Fruit fly (Drosophila melanogaster) whole organism, embryonic: ENCODE data around the gene Tre1.

Experiments used
- ATbp ChIP-seq: fragments of 200-800 bp; sonication (Bioruptor generic); optimal IDR thresholded peaks from 2 replicates; lab custom pipeline; 2017; ENCODE audit warnings: missing biosample characterization, mild to moderate bottlenecking, missing genetic modification characterization, missing genetic modification reagents
- B-H2 ChIP-seq: fragments of 200-800 bp; sonication (Bioruptor generic); optimal IDR thresholded peaks from 2 replicates; lab custom pipeline; 2018; ENCODE audit warnings: missing biosample characterization, mild to moderate bottlenecking, missing genetic modification characterization
- BtbVII ChIP-seq: fragments of 200-800 bp; sonication (Bioruptor generic); optimal IDR thresholded peaks from 3 replicates; lab custom pipeline; 2017; ENCODE audit warnings: missing biosample characterization, mild to moderate bottlenecking, missing genetic modification characterization
- CG10654 ChIP-seq: fragments of 200-800 bp; sonication (Bioruptor generic); optimal IDR thresholded peaks from 2 replicates; lab custom pipeline; 2016; ENCODE audit warnings: missing biosample characterization, missing genetic modification characterization
- CG11085 ChIP-seq: fragments of 200-800 bp; sonication (Bioruptor generic); IDR thresholded peaks from 2 replicates; pipeline ENCODE4 v1.3.6; 2022; ENCODE audit warnings: missing biosample characterization, missing genetic modification characterization
- CG14710 ChIP-seq: fragments of 200-800 bp; sonication (Bioruptor generic); optimal IDR thresholded peaks from 3 replicates; lab custom pipeline; 2019; ENCODE audit warnings: missing biosample characterization, mild to moderate bottlenecking, missing genetic modification characterization, moderate library complexity
- CG15601 ChIP-seq: fragments of 200-800 bp; sonication (Bioruptor generic); optimal IDR thresholded peaks from 3 replicates; lab custom pipeline; 2019; ENCODE audit warnings: missing biosample characterization, mild to moderate bottlenecking, missing genetic modification characterization, moderate library complexity
- CG17568 ChIP-seq: fragments of 200-800 bp; sonication (Bioruptor generic); optimal IDR thresholded peaks from 2 replicates; lab custom pipeline; 2018; ENCODE audit warnings: missing biosample characterization, mild to moderate bottlenecking, missing genetic modification characterization, moderate library complexity
- CG1832 ChIP-seq: fragments of 200-800 bp; sonication (Bioruptor generic); optimal IDR thresholded peaks from 2 replicates; lab custom pipeline; 2017; ENCODE audit warnings: missing biosample characterization, mild to moderate bottlenecking, missing genetic modification characterization, inconsistent platforms
- CG2889 ChIP-seq: fragments of 200-800 bp; sonication (Bioruptor generic); IDR thresholded peaks from 3 replicates; pipeline ENCODE4 v1.3.6; 2022; ENCODE audit warnings: missing biosample characterization, missing genetic modification characterization
- CG30403 ChIP-seq: fragments of 200-800 bp; sonication (Bioruptor generic); optimal IDR thresholded peaks from 3 replicates; lab custom pipeline; 2016; ENCODE audit warnings: missing biosample characterization, missing genetic modification characterization
- CG33557 ChIP-seq: fragments of 200-800 bp; sonication (Bioruptor generic); optimal IDR thresholded peaks from 2 replicates; lab custom pipeline; 2019; ENCODE audit warnings: missing biosample characterization, mild to moderate bottlenecking, missing genetic modification characterization, moderate library complexity
- CG42726 ChIP-seq: fragments of 200-800 bp; sonication (Bioruptor generic); IDR thresholded peaks from 2 replicates; pipeline ENCODE4 v1.3.6; 2022; ENCODE audit warnings: missing biosample characterization, missing genetic modification characterization; ENCODE audit not compliant: partially characterized antibody
- CG7786 ChIP-seq: fragments of 200-800 bp; sonication (Bioruptor generic); optimal IDR thresholded peaks from 2 replicates; lab custom pipeline; 2016; ENCODE audit warnings: missing biosample characterization, missing genetic modification characterization
- CG7987 ChIP-seq: fragments of 200-800 bp; sonication (Bioruptor generic); optimal IDR thresholded peaks from 2 replicates; lab custom pipeline; 2018; ENCODE audit warnings: missing biosample characterization, mild to moderate bottlenecking, missing genetic modification characterization, moderate library complexity
- CG8478 ChIP-seq: fragments of >200 bp; optimal IDR thresholded peaks from 2 replicates; lab custom pipeline; 2018
- Dip2 ChIP-seq: fragments of 200-800 bp; sonication (Bioruptor generic); IDR thresholded peaks from 2 replicates; pipeline ENCODE4 v1.3.6; 2022; ENCODE audit warnings: missing biosample characterization, missing genetic modification characterization
- Elba2 ChIP-seq: fragments of 200-800 bp; sonication (Bioruptor generic); optimal IDR thresholded peaks from 3 replicates; lab custom pipeline; 2016; ENCODE audit warnings: missing biosample characterization, missing genetic modification characterization
- Fer2 ChIP-seq: fragments of 200-800 bp; sonication (Bioruptor generic); optimal IDR thresholded peaks from 2 replicates; lab custom pipeline; 2018; ENCODE audit warnings: missing biosample characterization, mild to moderate bottlenecking, missing genetic modification characterization, moderate library complexity
- H15 ChIP-seq: fragments of 200-800 bp; sonication (Bioruptor generic); IDR thresholded peaks from 3 replicates; pipeline ENCODE4 v1.3.6; 2022; ENCODE audit warnings: missing biosample characterization, missing genetic modification characterization
- Hr51 ChIP-seq, 2 experiments: fragments of 200-800 bp; sonication (Bioruptor generic); optimal IDR thresholded peaks; 2 replicates in 1 of 2; 3 replicates in 1 of 2; lab custom pipeline; 2016 to 2018; ENCODE audit warnings: missing biosample characterization in 2 of 2, missing genetic modification characterization in 2 of 2, mild to moderate bottlenecking in 1 of 2, moderate library complexity in 1 of 2
- MBD-R2 ChIP-seq: fragments of 200-800 bp; sonication (Bioruptor generic); IDR thresholded peaks from 2 replicates; pipeline ENCODE4 v1.3.6; 2022; ENCODE audit warnings: missing biosample characterization, missing genetic modification characterization
- Nf-YC ChIP-seq: fragments of 200-800 bp; optimal IDR thresholded peaks from 3 replicates; lab custom pipeline; 2019; ENCODE audit warnings: missing biosample characterization, mild to moderate bottlenecking, missing genetic modification characterization, moderate library complexity
- NfI ChIP-seq: fragments of 200-800 bp; sonication (Bioruptor generic); optimal IDR thresholded peaks from 3 replicates; lab custom pipeline; 2018; ENCODE audit warnings: missing biosample characterization, mild to moderate bottlenecking, missing genetic modification characterization, moderate library complexity
- Oaz ChIP-seq: fragments of 200-800 bp; sonication (Bioruptor generic); IDR thresholded peaks from 2 replicates; pipeline ENCODE4 v1.3.6; 2022; ENCODE audit warnings: missing biosample characterization, missing genetic modification characterization
- Sin3A ChIP-seq: fragments of >200 bp; optimal IDR thresholded peaks from 2 replicates; lab custom pipeline; 2018
- Sry-δ ChIP-seq: fragments of 200-800 bp; sonication (Bioruptor generic); optimal IDR thresholded peaks from 2 replicates; lab custom pipeline; 2016; ENCODE audit warnings: missing biosample characterization, missing genetic modification characterization
- Xrp1 ChIP-seq: fragments of 200-800 bp; sonication (Bioruptor generic); IDR thresholded peaks from 2 replicates; pipeline ENCODE4 v1.3.6; 2022; ENCODE audit warnings: missing biosample characterization, missing genetic modification characterization
- ara ChIP-seq: fragments of 200-800 bp; sonication (Bioruptor generic); IDR thresholded peaks from 2 replicates; pipeline ENCODE4 v1.3.6; 2022; ENCODE audit warnings: missing biosample characterization, missing genetic modification characterization
- az2 ChIP-seq: fragments of 200-800 bp; sonication (Bioruptor generic); optimal IDR thresholded peaks from 3 replicates; lab custom pipeline; 2016; ENCODE audit warnings: missing biosample characterization, missing genetic modification characterization
- cg ChIP-seq: fragments of 200-800 bp; sonication (Bioruptor generic); optimal IDR thresholded peaks from 3 replicates; lab custom pipeline; 2019; ENCODE audit warnings: missing biosample characterization, mild to moderate bottlenecking, missing genetic modification characterization, moderate library complexity
- dan ChIP-seq: fragments of 200-800 bp; sonication (Bioruptor generic); IDR thresholded peaks from 2 replicates; pipeline ENCODE4 v1.3.6; 2022; ENCODE audit warnings: missing biosample characterization, missing genetic modification characterization
- esg ChIP-seq: fragments of 200-800 bp; sonication (Bioruptor generic); conservative IDR thresholded peaks from 2 replicates; pipeline ENCODE4 v1.3.6; 2022; ENCODE audit warnings: missing biosample characterization, missing genetic modification characterization
- fd96Cb ChIP-seq: fragments of 200-800 bp; sonication (Bioruptor generic); optimal IDR thresholded peaks from 2 replicates; lab custom pipeline; 2018; ENCODE audit warnings: missing biosample characterization, mild to moderate bottlenecking, missing genetic modification characterization, moderate library complexity
- gce ChIP-seq: fragments of 200-800 bp; sonication (Bioruptor generic); IDR thresholded peaks from 3 replicates; pipeline ENCODE4 v1.3.6; 2022; ENCODE audit warnings: missing biosample characterization, missing genetic modification characterization
- gt ChIP-seq: fragments of 200-800 bp; sonication (Bioruptor generic); IDR thresholded peaks from 2 replicates; pipeline ENCODE4 v1.3.6; 2022; ENCODE audit warnings: missing biosample characterization, missing genetic modification characterization
- ham ChIP-seq: fragments of 200-800 bp; sonication (Bioruptor generic); IDR thresholded peaks from 2 replicates; pipeline ENCODE4 v1.3.6; 2022; ENCODE audit warnings: missing biosample characterization, missing genetic modification characterization
- hbn ChIP-seq: fragments of 200-800 bp; sonication (Bioruptor generic); IDR thresholded peaks from 2 replicates; pipeline ENCODE4 v1.3.6; 2022; ENCODE audit warnings: missing biosample characterization, missing genetic modification characterization; ENCODE audit not compliant: partially characterized antibody
- her ChIP-seq: fragments of 200-800 bp; sonication (Bioruptor generic); optimal IDR thresholded peaks from 2 replicates; lab custom pipeline; 2016; ENCODE audit warnings: missing biosample characterization, missing genetic modification characterization
- jigr1 ChIP-seq: fragments of 200-800 bp; sonication (Bioruptor generic); IDR thresholded peaks from 3 replicates; pipeline ENCODE4 v1.3.6; 2022; ENCODE audit warnings: missing biosample characterization, missing genetic modification characterization
- kay ChIP-seq: fragments of 200-800 bp; sonication (Bioruptor generic); optimal IDR thresholded peaks from 2 replicates; lab custom pipeline; 2016; ENCODE audit warnings: missing biosample characterization, missing genetic modification characterization
- lab ChIP-seq: fragments of 200-800 bp; sonication (Bioruptor generic); optimal IDR thresholded peaks from 3 replicates; lab custom pipeline; 2017; ENCODE audit warnings: missing biosample characterization, missing genetic modification characterization, mild to moderate bottlenecking, moderate library complexity, missing genetic modification reagents
- lbe ChIP-seq: fragments of 200-800 bp; sonication (Bioruptor generic); optimal IDR thresholded peaks from 2 replicates; lab custom pipeline; 2016; ENCODE audit warnings: missing biosample characterization, mild to moderate bottlenecking, missing genetic modification characterization
- mam ChIP-seq: fragments of 200-800 bp; sonication (Bioruptor generic); optimal IDR thresholded peaks from 3 replicates; lab custom pipeline; 2016; ENCODE audit warnings: missing biosample characterization, missing genetic modification characterization
- nau ChIP-seq: fragments of 200-800 bp; sonication (Bioruptor generic); optimal IDR thresholded peaks from 3 replicates; lab custom pipeline; 2017; ENCODE audit warnings: missing biosample characterization, mild to moderate bottlenecking, missing genetic modification characterization, missing genetic modification reagents
- p53 ChIP-seq: fragments of 200-800 bp; sonication (Bioruptor generic); optimal IDR thresholded peaks from 2 replicates; lab custom pipeline; 2016; ENCODE audit warnings: missing biosample characterization, missing genetic modification characterization
- repo ChIP-seq: fragments of 200-800 bp; sonication (Bioruptor generic); optimal IDR thresholded peaks from 2 replicates; lab custom pipeline; 2016; ENCODE audit warnings: missing biosample characterization, missing genetic modification characterization
- schlank ChIP-seq: fragments of 200-800 bp; sonication (Bioruptor generic); optimal IDR thresholded peaks from 2 replicates; lab custom pipeline; 2018; ENCODE audit warnings: missing biosample characterization, mild to moderate bottlenecking, missing genetic modification characterization
- sna ChIP-seq: fragments of 200-800 bp; sonication (Bioruptor generic); IDR thresholded peaks from 2 replicates; pipeline ENCODE4 v1.3.6; 2022; ENCODE audit warnings: missing biosample characterization, missing genetic modification characterization; ENCODE audit not compliant: partially characterized antibody
- trem ChIP-seq: fragments of 200-800 bp; optimal IDR thresholded peaks from 3 replicates; lab custom pipeline; 2019; ENCODE audit warnings: missing biosample characterization, mild to moderate bottlenecking, missing genetic modification characterization, moderate library complexity
- wdn ChIP-seq: fragments of 200-800 bp; sonication (Bioruptor generic); IDR thresholded peaks from 2 replicates; pipeline ENCODE4 v1.3.6; 2022; ENCODE audit warnings: missing biosample characterization, missing genetic modification characterization

The Tre1 gene

dm6 chrX:5705899-5706312, 26.1 kb upstream of the Tre1 start (continued):
- TF ChIP-seq schlank (tag; lab: Kevin White, UChicago) = peak; percentile 67
- TF ChIP-seq CG2889 (GFP tag; lab: Robert Waterston, UW) = peak; percentile 83
- TF ChIP-seq CG30403 = peak; percentile 83
- peak; percentile 95 for TF ChIP-seq lab (GFP tag; lab: Kevin White, UChicago)
- peak; percentile 53 for TF ChIP-seq gt (GFP tag; lab: Robert Waterston, UW)
- no peak for TF ChIP-seq CG17568
- peak; percentile 88 for TF ChIP-seq CG11085 (GFP tag; lab: Robert Waterston, UW)
- TF ChIP-seq mam (GFP tag; lab: Kevin White, UChicago) = peak; percentile 83
- TF ChIP-seq az2 (GFP tag; lab: Kevin White, UChicago) = peak; percentile 59
- peak; percentile 84 for TF ChIP-seq Oaz (GFP tag; lab: Robert Waterston, UW)
- TF ChIP-seq Hr51 (GFP tag; optimal IDR thresholded peaks at IDR 0.05; lab: Kevin White, UChicago) = peak; percentile 35 to 86
- peak; percentile 47 for TF ChIP-seq Fer2 (tag; lab: Kevin White, UChicago)
- TF ChIP-seq CG14710 (tag; lab: Kevin White, UChicago) = peak; percentile 48
- peak; percentile 79 for TF ChIP-seq MBD-R2 (GFP tag; lab: Robert Waterston, UW)
- TF ChIP-seq kay = peak; percentile 75
- TF ChIP-seq esg = peak; percentile 89
- peak; percentile 67 for TF ChIP-seq NfI
- TF ChIP-seq CG7786 (GFP tag; lab: Kevin White, UChicago) = peak; percentile 41
- TF ChIP-seq Dip2 (GFP tag; lab: Robert Waterston, UW) = peak; percentile 41; the same call in 1 of the 2 replicates
- TF ChIP-seq gce (GFP tag; lab: Robert Waterston, UW) = peak; percentile 87
- no peak for TF ChIP-seq lbe
- no peak for TF ChIP-seq CG8478 (lab: Kevin White, UChicago)
- peak; percentile 57; the same call in 1 of the 3 replicates for TF ChIP-seq jigr1 (GFP tag; lab: Robert Waterston, UW)
- TF ChIP-seq Xrp1 (GFP tag; lab: Robert Waterston, UW) = peak; percentile 84
- peak; percentile 71 for TF ChIP-seq CG10654 (GFP tag; lab: Kevin White, UChicago)
- peak; percentile 58 for TF ChIP-seq CG7987 (GFP tag; lab: Kevin White, UChicago)
- TF ChIP-seq CG1832 = no peak
- 0 out of 2 replicates have a peak, but pooled peaks have one; percentile 44 for TF ChIP-seq ham (GFP tag; lab: Robert Waterston, UW)
- TF ChIP-seq her (GFP tag; lab: Kevin White, UChicago) = peak; percentile 38
- no peak for TF ChIP-seq Elba2
- no peak for TF ChIP-seq B-H2 (GFP tag; lab: Kevin White, UChicago)
- peak; percentile 42 for TF ChIP-seq repo (GFP tag; lab: Kevin White, UChicago)
- TF ChIP-seq ara (GFP tag; lab: Robert Waterston, UW) = peak; percentile 85
- TF ChIP-seq hbn (GFP tag; lab: Robert Waterston, UW) = no peak
- TF ChIP-seq Nf-YC (tag; lab: Kevin White, UChicago) = peak; percentile 75
- peak; percentile 88 for TF ChIP-seq H15
- no peak for TF ChIP-seq cg (GFP tag; lab: Kevin White, UChicago)
- TF ChIP-seq nau (GFP tag; lab: Kevin White, UChicago) = no peak
- peak; percentile 26 for TF ChIP-seq p53 (GFP tag; lab: Kevin White, UChicago)
- TF ChIP-seq wdn (GFP tag; lab: Robert Waterston, UW) = peak; percentile 85
- no peak for TF ChIP-seq CG15601 (tag; lab: Kevin White, UChicago)
- TF ChIP-seq CG33557 (GFP tag; lab: Kevin White, UChicago) = no peak
- TF ChIP-seq Sry-δ (GFP tag; lab: Kevin White, UChicago) = peak; percentile 30
- TF ChIP-seq trem = peak; percentile 22
- TF ChIP-seq dan (GFP tag; lab: Robert Waterston, UW) = 0 out of 2 replicates have a peak, but pooled peaks have one; percentile 35
- TF ChIP-seq CG42726 = no peak
- no peak for TF ChIP-seq Sin3A (lab: Kevin White, UChicago)
- peak; percentile 89 for TF ChIP-seq BtbVII (GFP tag; lab: Kevin White, UChicago)
- peak; percentile 85 for TF ChIP-seq ATbp
- no peak for TF ChIP-seq sna (GFP tag; lab: Robert Waterston, UW)
- peak; percentile 81 for TF ChIP-seq fd96Cb (tag; lab: Kevin White, UChicago)
